Fruit fly (Drosophila melanogaster): ENCODE results near the gene Ccp84Ac.

dm6 chr3R:6664371-6665116, 31.5 kb downstream of the Ccp84Ac start:
- no peak for TF ChIP-seq CTCF (optimal IDR thresholded peaks at IDR 0.05)
- TF ChIP-seq CG8478 (optimal IDR thresholded peaks at IDR 0.05): no peak
